Worm (Caenorhabditis elegans) whole organism, L1 larva: ENCODE data around the gene F09E5.16.
A peak's percentile ranks its signal among the peaks of the same experiment; 100 is the strongest.

Experiments used
- C04F5.9 ChIP-seq: sonication (generic microtip); optimal IDR thresholded peaks from 2 replicates; lab custom pipeline; 2016; ENCODE audit warnings: missing genetic modification characterization, missing compliant biosample characterization
- C16A3.4 ChIP-seq: fragments of 150-350 bp; optimal IDR thresholded peaks from 2 replicates; lab custom pipeline; 2014; ENCODE audit warnings: missing biosample characterization, missing genetic modification characterization
- C34B4.2 ChIP-seq: sonication (generic microtip); optimal IDR thresholded peaks from 2 replicates; lab custom pipeline; 2017; ENCODE audit warnings: mild to moderate bottlenecking, missing genetic modification characterization, missing compliant biosample characterization
- Y116A8C.19 ChIP-seq: sonication (generic microtip); optimal IDR thresholded peaks from 2 replicates; lab custom pipeline; 2016; ENCODE audit warnings: missing compliant biosample characterization, missing genetic modification characterization, borderline replicate concordance
- alr-1 ChIP-seq: fragments of 200-800 bp; sonication (Bioruptor generic); optimal IDR thresholded peaks from 2 replicates; lab custom pipeline; 2018; ENCODE audit warnings: borderline replicate concordance, mild to moderate bottlenecking, missing genetic modification characterization, missing compliant biosample characterization
- aly-2 ChIP-seq: fragments of 150-350 bp; optimal IDR thresholded peaks from 2 replicates; lab custom pipeline; 2014; ENCODE audit warnings: missing biosample characterization, missing genetic modification characterization
- blmp-1 ChIP-seq: fragments of 150-350 bp; optimal IDR thresholded peaks from 2 replicates; lab custom pipeline; 2014; ENCODE audit warnings: missing biosample characterization, missing genetic modification characterization
- ceh-82 ChIP-seq, 3 experiments: fragments of 150-350 bp in 1 of 3; sonication (generic microtip) in 2 of 3; optimal IDR thresholded peaks; 2 replicates each; lab custom pipeline; 2014 to 2017; ENCODE audit warnings: missing biosample characterization in 3 of 3, missing genetic modification characterization in 3 of 3
- ceh-90 ChIP-seq: sonication (generic microtip); optimal IDR thresholded peaks from 2 replicates; lab custom pipeline; 2016; ENCODE audit warnings: missing genetic modification characterization, missing compliant biosample characterization
- dpl-1 ChIP-seq, 3 experiments: fragments of 150-350 bp in 2 of 3; sonication (generic microtip) in 1 of 3; optimal IDR thresholded peaks; 2 replicates each; lab custom pipeline; 2014 to 2017; ENCODE audit warnings: missing biosample characterization in 3 of 3, missing genetic modification characterization in 3 of 3, missing genetic modification reagents in 3 of 3
- dsc-1 ChIP-seq: sonication (generic microtip); optimal IDR thresholded peaks from 2 replicates; lab custom pipeline; 2016; ENCODE audit warnings: mild to moderate bottlenecking, missing genetic modification characterization, missing compliant biosample characterization
- efl-1 ChIP-seq, 4 experiments: fragments of 150-350 bp; optimal IDR thresholded peaks in 3 of 4; peaks in 1 of 4; 1 replicate in 1 of 4; 2 replicates in 3 of 4; lab custom pipeline; 2014; ENCODE audit warnings: missing biosample characterization in 2 of 4, missing genetic modification characterization in 2 of 4, missing genetic modification reagents in 2 of 4
- elt-2 ChIP-seq: sonication (generic microtip); optimal IDR thresholded peaks from 2 replicates; lab custom pipeline; 2016; ENCODE audit warnings: missing genetic modification characterization, mild to moderate bottlenecking, inconsistent platforms, missing compliant biosample characterization, missing genetic modification reagents
- elt-3 ChIP-seq, 6 experiments: fragments of 150-350 bp in 1 of 6; sonication (generic microtip); optimal IDR thresholded peaks; 2 replicates each; lab custom pipeline; 2017 to 2018; ENCODE audit warnings: missing biosample characterization in 6 of 6, missing genetic modification characterization in 6 of 6, inconsistent platforms in 1 of 6
- grh-1 ChIP-seq: fragments of 200-800 bp; sonication (Bioruptor generic); IDR thresholded peaks from 2 replicates; pipeline ENCODE4 v1.3.6; 2022; ENCODE audit warnings: missing genetic modification reagents, missing genetic modification characterization, missing compliant biosample characterization
- hlh-17 ChIP-seq: fragments of 200-800 bp; sonication (Bioruptor generic); optimal IDR thresholded peaks from 2 replicates; lab custom pipeline; 2018; ENCODE audit warnings: missing genetic modification characterization, mild to moderate bottlenecking, missing compliant biosample characterization, moderate library complexity, borderline replicate concordance
- hlh-4 ChIP-seq: sonication (generic microtip); optimal IDR thresholded peaks from 2 replicates; lab custom pipeline; 2016; ENCODE audit warnings: mild to moderate bottlenecking, missing genetic modification characterization, missing compliant biosample characterization
- hpl-2 ChIP-seq: fragments of 150-350 bp; optimal IDR thresholded peaks from 2 replicates; lab custom pipeline; 2014; ENCODE audit warnings: missing biosample characterization, missing genetic modification reagents, missing genetic modification characterization
- irx-1 ChIP-seq: sonication (generic microtip); optimal IDR thresholded peaks from 2 replicates; lab custom pipeline; 2016; ENCODE audit warnings: missing genetic modification characterization, missing compliant biosample characterization
- isw-1 ChIP-seq: fragments of 200-800 bp; sonication (Bioruptor generic); IDR thresholded peaks from 2 replicates; pipeline ENCODE4 v1.3.6; 2022; ENCODE audit warnings: missing genetic modification characterization, missing compliant biosample characterization
- lin-14 ChIP-seq: fragments of 200-800 bp; sonication (Bioruptor generic); optimal IDR thresholded peaks from 2 replicates; lab custom pipeline; 2018; ENCODE audit warnings: mild to moderate bottlenecking, missing genetic modification characterization, moderate library complexity, missing compliant biosample characterization
- lin-35 ChIP-seq, 2 experiments: fragments of 150-350 bp; optimal IDR thresholded peaks; 2 replicates each; lab custom pipeline; 2014; ENCODE audit warnings: missing biosample characterization in 2 of 2, missing genetic modification characterization in 2 of 2, missing genetic modification reagents in 2 of 2
- mdl-1 ChIP-seq, 2 experiments: fragments of 150-350 bp; optimal IDR thresholded peaks; 2 replicates each; lab custom pipeline; 2014 to 2017; ENCODE audit warnings: missing biosample characterization in 2 of 2, missing genetic modification characterization in 2 of 2, inconsistent platforms in 1 of 2
- mep-1 ChIP-seq: fragments of 150-350 bp; optimal IDR thresholded peaks from 2 replicates; lab custom pipeline; 2014; ENCODE audit warnings: missing biosample characterization, missing genetic modification characterization
- nhr-11 ChIP-seq: fragments of 150-350 bp; optimal IDR thresholded peaks from 2 replicates; lab custom pipeline; 2014; ENCODE audit warnings: missing biosample characterization, missing genetic modification characterization
- nhr-12 ChIP-seq: sonication (generic microtip); optimal IDR thresholded peaks from 2 replicates; lab custom pipeline; 2017; ENCODE audit warnings: missing biosample characterization, missing genetic modification characterization
- nhr-20 ChIP-seq: sonication (generic microtip); optimal IDR thresholded peaks from 2 replicates; lab custom pipeline; 2016; ENCODE audit warnings: mild to moderate bottlenecking, missing genetic modification characterization, missing compliant biosample characterization
- nhr-28 ChIP-seq: fragments of 150-350 bp; optimal IDR thresholded peaks from 2 replicates; lab custom pipeline; 2014; ENCODE audit warnings: missing biosample characterization, missing genetic modification characterization
- nhr-71 ChIP-seq: sonication (generic microtip); optimal IDR thresholded peaks from 2 replicates; lab custom pipeline; 2016; ENCODE audit warnings: mild to moderate bottlenecking, missing genetic modification characterization, moderate library complexity, missing compliant biosample characterization
- nhr-76 ChIP-seq: sonication (generic microtip); optimal IDR thresholded peaks from 2 replicates; lab custom pipeline; 2017; ENCODE audit warnings: missing biosample characterization, missing genetic modification characterization
- nhr-84 ChIP-seq: sonication (generic microtip); optimal IDR thresholded peaks from 2 replicates; lab custom pipeline; 2017; ENCODE audit warnings: missing biosample characterization, missing genetic modification characterization
- nhr-85 ChIP-seq: sonication (generic microtip); peaks from one replicate; lab custom pipeline; 2016; ENCODE audit warnings: missing genetic modification characterization, inconsistent platforms, missing compliant biosample characterization
- nhr-90 ChIP-seq: sonication (generic microtip); optimal IDR thresholded peaks from 2 replicates; lab custom pipeline; 2016; ENCODE audit warnings: mild to moderate bottlenecking, missing genetic modification characterization, missing compliant biosample characterization; ENCODE audit not compliant: poor library complexity
- pag-3 ChIP-seq: sonication (generic microtip); optimal IDR thresholded peaks from 2 replicates; lab custom pipeline; 2017; ENCODE audit warnings: missing genetic modification characterization, mild to moderate bottlenecking, missing compliant biosample characterization, antibody characterized with exemption, borderline replicate concordance; ENCODE audit not compliant: insufficient read depth
- pax-3 ChIP-seq: fragments of 200-800 bp; sonication (Bioruptor generic); optimal IDR thresholded peaks from 2 replicates; lab custom pipeline; 2018; ENCODE audit warnings: mild to moderate bottlenecking, missing genetic modification characterization, moderate library complexity, missing compliant biosample characterization
- pqm-1 ChIP-seq: sonication (generic microtip); optimal IDR thresholded peaks from 3 replicates; lab custom pipeline; 2017; ENCODE audit warnings: missing biosample characterization, missing genetic modification characterization
- snpc-4 ChIP-seq: fragments of 150-350 bp; optimal IDR thresholded peaks from 2 replicates; lab custom pipeline; 2014; ENCODE audit warnings: missing biosample characterization, missing genetic modification characterization
- snu-23 ChIP-seq: sonication (generic microtip); optimal IDR thresholded peaks from 2 replicates; lab custom pipeline; 2016; ENCODE audit warnings: missing genetic modification characterization, missing compliant biosample characterization
- sox-4 ChIP-seq: sonication (generic microtip); optimal IDR thresholded peaks from 2 replicates; lab custom pipeline; 2016; ENCODE audit warnings: missing genetic modification characterization, missing compliant biosample characterization
- tlp-1 ChIP-seq: fragments of 150-350 bp; optimal IDR thresholded peaks from 2 replicates; lab custom pipeline; 2014; ENCODE audit warnings: missing biosample characterization, missing genetic modification characterization
- unc-130 ChIP-seq: fragments of 150-350 bp; optimal IDR thresholded peaks from 2 replicates; lab custom pipeline; 2017; ENCODE audit warnings: missing biosample characterization, missing genetic modification characterization, inconsistent platforms
- unc-30 ChIP-seq: sonication (generic microtip); optimal IDR thresholded peaks from 2 replicates; lab custom pipeline; 2017; ENCODE audit warnings: missing biosample characterization, missing genetic modification characterization
- unc-86 ChIP-seq: sonication (generic microtip); optimal IDR thresholded peaks from 2 replicates; lab custom pipeline; 2016; ENCODE audit warnings: missing genetic modification characterization, missing compliant biosample characterization
- xbp-1 ChIP-seq: sonication (generic microtip); optimal IDR thresholded peaks from 2 replicates; lab custom pipeline; 2016; ENCODE audit warnings: missing genetic modification characterization, missing compliant biosample characterization
- ztf-11 ChIP-seq, 2 experiments: sonication (generic microtip); optimal IDR thresholded peaks; 2 replicates each; lab custom pipeline; 2016 to 2017; ENCODE audit warnings: missing genetic modification characterization in 2 of 2, missing biosample characterization in 1 of 2, missing compliant biosample characterization in 1 of 2

The F09E5.16 gene

ce11 chrII:5326024-5326627, 39.4 kb downstream of the F09E5.16 start (continued):
- TF ChIP-seq pqm-1 (tag; lab: Kevin White, UChicago) (no peak), unc-30 (no peak), tlp-1 (tag; lab: Kevin White, UChicago) (no peak), dpl-1 (GFP tag; optimal IDR thresholded peaks at IDR 0.05; lab: Kevin White, UChicago) (peak; percentile 18 to 28 (median 20)), nhr-20 (tag; lab: Kevin White, UChicago) (peak; percentile 49), C16A3.4 (tag; lab: Kevin White, UChicago) (peak; percentile 19), mep-1 (tag; lab: Kevin White, UChicago) (peak; percentile 62), snu-23 (GFP tag; lab: Kevin White, UChicago) (peak; percentile 54), sox-4 (no peak), C34B4.2 (tag; lab: Kevin White, UChicago) (no peak), unc-86 (tag; lab: Kevin White, UChicago) (peak; percentile 40), unc-130 (tag; lab: Kevin White, UChicago) (no peak), ceh-90 (tag; lab: Kevin White, UChicago) (no peak), ceh-82 (tag; optimal IDR thresholded peaks at IDR 0.05; lab: Kevin White, UChicago) (peak in 2 of 3 experiments; percentile 34 to 57)

ce11 chrII:5324653-5325052, 40.9 kb downstream of the F09E5.16 start:
- TF ChIP-seq ceh-82 (tag; optimal IDR thresholded peaks at IDR 0.05; lab: Kevin White, UChicago) (no peak), nhr-85 (tag; lab: Kevin White, UChicago) (peak; percentile 88), lin-14 (GFP tag; lab: Kevin White, UChicago) (peak; percentile 7), efl-1 (optimal IDR thresholded peaks at IDR 0.05; lab: Kevin White, UChicago) (no peak), efl-1 (GFP tag; optimal IDR thresholded peaks at IDR 0.05 in 1 of 2; lab: Kevin White, UChicago) (peak in 1 of 2 experiments; percentile 49), elt-3 (tag; optimal IDR thresholded peaks at IDR 0.05; lab: Kevin White, UChicago) (peak in 2 of 6 experiments; percentile 17 to 60), grh-1 (GFP tag; lab: Robert Waterston, UW) (0 out of 2 replicates have a peak, but pooled peaks have one; percentile 48), mep-1 (tag; lab: Kevin White, UChicago) (no peak), blmp-1 (tag; lab: Kevin White, UChicago) (peak; percentile 3), Y116A8C.19 (tag; lab: Kevin White, UChicago) (no peak), hlh-4 (tag; lab: Kevin White, UChicago) (no peak)

DNA sequence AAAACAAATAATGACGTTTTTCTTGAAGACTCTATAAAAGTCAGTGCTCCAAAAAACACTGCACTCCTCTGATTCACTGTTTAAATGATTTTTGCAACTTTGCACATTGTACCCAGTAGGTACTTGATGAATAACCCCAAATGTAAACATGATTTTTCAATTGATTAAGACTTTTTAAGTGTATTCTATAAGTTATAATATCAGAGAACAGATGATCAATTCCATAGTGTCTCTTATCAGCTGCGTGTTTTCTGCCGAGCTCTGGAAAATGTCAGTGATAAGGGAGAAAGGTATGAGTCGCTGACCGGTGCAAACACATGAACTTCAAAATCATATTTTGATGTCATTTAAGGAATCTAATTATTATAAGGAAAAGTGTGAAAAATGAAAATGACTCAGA, 41.8 kb downstream of the F09E5.16 start:
- TF ChIP-seq sox-4 (no peak), aly-2 (tag; lab: Kevin White, UChicago) (no peak), nhr-84 (tag; lab: Kevin White, UChicago) (no peak), isw-1 (GFP tag; lab: Robert Waterston, UW) (no peak), nhr-20 (tag; lab: Kevin White, UChicago) (peak; percentile 38), nhr-71 (tag; lab: Kevin White, UChicago) (peak; percentile 46), mdl-1 (tag; optimal IDR thresholded peaks at IDR 0.05; lab: Kevin White, UChicago) (no peak), pqm-1 (tag; lab: Kevin White, UChicago) (peak; percentile 96), ztf-11 (tag; optimal IDR thresholded peaks at IDR 0.05; lab: Kevin White, UChicago) (no peak), hlh-17 (GFP tag; lab: Kevin White, UChicago) (no peak), nhr-28 (no peak), nhr-11 (no peak), xbp-1 (tag; lab: Kevin White, UChicago) (no peak), nhr-90 (no peak), blmp-1 (tag; lab: Kevin White, UChicago) (no peak), nhr-12 (tag; lab: Kevin White, UChicago) (no peak), C16A3.4 (tag; lab: Kevin White, UChicago) (peak; percentile 28), snpc-4 (tag; lab: Kevin White, UChicago) (no peak), pag-3 (tag; lab: Kevin White, UChicago) (no peak), ceh-82 (tag; optimal IDR thresholded peaks at IDR 0.05; lab: Kevin White, UChicago) (no peak), C04F5.9 (tag; lab: Kevin White, UChicago) (no peak), unc-30 (no peak), irx-1 (tag; lab: Kevin White, UChicago) (no peak), lin-35 (GFP tag; optimal IDR thresholded peaks at IDR 0.05; lab: Kevin White, UChicago) (peak in 1 of 2 experiments; percentile 55), unc-130 (tag; lab: Kevin White, UChicago) (no peak), dsc-1 (tag; lab: Kevin White, UChicago) (no peak), hpl-2 (no peak), alr-1 (no peak), snu-23 (GFP tag; lab: Kevin White, UChicago) (no peak), nhr-76 (tag; lab: Kevin White, UChicago) (no peak), ceh-90 (tag; lab: Kevin White, UChicago) (no peak), dpl-1 (GFP tag; optimal IDR thresholded peaks at IDR 0.05; lab: Kevin White, UChicago) (no peak), elt-2 (tag; lab: Kevin White, UChicago) (peak; percentile 99), pax-3 (tag; lab: Kevin White, UChicago) (peak; percentile 23)
